Fruit fly (Drosophila melanogaster) whole organism, embryonic: ENCODE data around the gene scat.

ENCODE experiments used
- Asciz ChIP-seq: fragments of 200-800 bp; sonication (Bioruptor generic); optimal IDR thresholded peaks from 2 replicates; lab custom pipeline; 2017; ENCODE audit warnings: missing biosample characterization, mild to moderate bottlenecking, missing genetic modification characterization, missing genetic modification reagents
- CG10431 ChIP-seq: fragments of 200-800 bp; sonication (Bioruptor generic); optimal IDR thresholded peaks from 3 replicates; lab custom pipeline; 2018; ENCODE audit warnings: missing biosample characterization, mild to moderate bottlenecking, missing genetic modification characterization
- CG11093 ChIP-seq: fragments of 200-800 bp; sonication (Bioruptor generic); IDR thresholded peaks from 3 replicates; pipeline ENCODE4 v1.3.6; 2022; ENCODE audit warnings: missing biosample characterization, missing genetic modification characterization
- CG11247 ChIP-seq: fragments of 200-800 bp; sonication (Bioruptor generic); IDR thresholded peaks from 2 replicates; pipeline ENCODE4 v1.3.6; 2022; ENCODE audit warnings: missing biosample characterization, missing genetic modification characterization
- CG11560 ChIP-seq: fragments of 200-800 bp; sonication (Bioruptor generic); IDR thresholded peaks from 3 replicates; pipeline ENCODE4 v1.3.6; 2022; ENCODE audit warnings: missing biosample characterization, missing genetic modification characterization
- CG12219 ChIP-seq: fragments of 200-800 bp; sonication (Bioruptor generic); optimal IDR thresholded peaks from 3 replicates; lab custom pipeline; 2018; ENCODE audit warnings: missing biosample characterization, mild to moderate bottlenecking, missing genetic modification characterization
- CG12236 ChIP-seq: fragments of 200-800 bp; sonication (Bioruptor generic); optimal IDR thresholded peaks from 2 replicates; lab custom pipeline; 2016; ENCODE audit warnings: missing biosample characterization, missing genetic modification characterization
- CG12942 ChIP-seq: fragments of 200-800 bp; sonication (Bioruptor generic); optimal IDR thresholded peaks from 3 replicates; lab custom pipeline; 2016; ENCODE audit warnings: missing biosample characterization, missing genetic modification characterization
- CG13287 ChIP-seq: fragments of 200-800 bp; sonication (Bioruptor generic); IDR thresholded peaks from 2 replicates; pipeline ENCODE4 v1.3.6; 2022; ENCODE audit warnings: missing biosample characterization, missing genetic modification characterization; ENCODE audit not compliant: partially characterized antibody
- CG14050 ChIP-seq: fragments of 200-800 bp; sonication (Bioruptor generic); IDR thresholded peaks from 3 replicates; pipeline ENCODE4 v1.3.6; 2022; ENCODE audit warnings: missing biosample characterization, missing genetic modification characterization
- CG15514 ChIP-seq: fragments of 200-800 bp; sonication (Bioruptor generic); optimal IDR thresholded peaks from 3 replicates; lab custom pipeline; 2017; ENCODE audit warnings: missing biosample characterization, missing genetic modification characterization, mild to moderate bottlenecking, moderate library complexity, missing genetic modification reagents
- CG16815 ChIP-seq: fragments of 200-800 bp; sonication (Bioruptor generic); optimal IDR thresholded peaks from 3 replicates; lab custom pipeline; 2017; ENCODE audit warnings: missing biosample characterization, mild to moderate bottlenecking, missing genetic modification characterization
- CG17802 ChIP-seq: fragments of 200-800 bp; sonication (Bioruptor generic); optimal IDR thresholded peaks from 2 replicates; lab custom pipeline; 2018; ENCODE audit warnings: missing biosample characterization, mild to moderate bottlenecking, missing genetic modification characterization, moderate library complexity
- CG1832 ChIP-seq: fragments of 200-800 bp; sonication (Bioruptor generic); optimal IDR thresholded peaks from 2 replicates; lab custom pipeline; 2017; ENCODE audit warnings: missing biosample characterization, mild to moderate bottlenecking, missing genetic modification characterization, inconsistent platforms
- CG2875 ChIP-seq: fragments of 200-800 bp; sonication (Bioruptor generic); optimal IDR thresholded peaks from 2 replicates; lab custom pipeline; 2017; ENCODE audit warnings: missing biosample characterization, mild to moderate bottlenecking, missing genetic modification characterization, missing genetic modification reagents
- CG32772 ChIP-seq: fragments of 200-800 bp; sonication (Bioruptor generic); IDR thresholded peaks from 2 replicates; pipeline ENCODE4 v1.3.6; 2022; ENCODE audit warnings: missing biosample characterization, missing genetic modification characterization
- CG3995 ChIP-seq: fragments of 200-800 bp; sonication (Bioruptor generic); optimal IDR thresholded peaks from 3 replicates; lab custom pipeline; 2016; ENCODE audit warnings: missing biosample characterization, missing genetic modification characterization
- CG4820 ChIP-seq: fragments of 200-800 bp; sonication (Bioruptor generic); optimal IDR thresholded peaks from 3 replicates; lab custom pipeline; 2016; ENCODE audit warnings: missing biosample characterization, missing genetic modification characterization
- CG8281 ChIP-seq: fragments of 200-800 bp; sonication (Bioruptor generic); optimal IDR thresholded peaks from 2 replicates; lab custom pipeline; 2018; ENCODE audit warnings: missing biosample characterization, mild to moderate bottlenecking, missing genetic modification characterization, moderate library complexity
- CG8290 ChIP-seq, 3 experiments: fragments of 200-800 bp; sonication (Bioruptor generic); optimal IDR thresholded peaks; 2 replicates each; lab custom pipeline; 2016 to 2019; ENCODE audit warnings: missing biosample characterization in 3 of 3, missing genetic modification characterization in 3 of 3, mild to moderate bottlenecking in 2 of 3, moderate library complexity in 1 of 3
- CG9727 ChIP-seq: fragments of 200-800 bp; sonication (Bioruptor generic); optimal IDR thresholded peaks from 3 replicates; lab custom pipeline; 2017; ENCODE audit warnings: missing biosample characterization, mild to moderate bottlenecking, missing genetic modification characterization
- CoRest ChIP-seq: fragments of 200-800 bp; sonication (Bioruptor generic); optimal IDR thresholded peaks from 3 replicates; lab custom pipeline; 2018; ENCODE audit warnings: missing biosample characterization, mild to moderate bottlenecking, missing genetic modification characterization, moderate library complexity
- Dip2 ChIP-seq: fragments of 200-800 bp; sonication (Bioruptor generic); IDR thresholded peaks from 2 replicates; pipeline ENCODE4 v1.3.6; 2022; ENCODE audit warnings: missing biosample characterization, missing genetic modification characterization
- Drgx ChIP-seq: fragments of 200-800 bp; sonication (Bioruptor generic); IDR thresholded peaks from 2 replicates; pipeline ENCODE4 v1.3.6; 2022; ENCODE audit warnings: missing biosample characterization, missing genetic modification characterization
- Fer2 ChIP-seq: fragments of 200-800 bp; sonication (Bioruptor generic); optimal IDR thresholded peaks from 2 replicates; lab custom pipeline; 2018; ENCODE audit warnings: missing biosample characterization, mild to moderate bottlenecking, missing genetic modification characterization, moderate library complexity
- Gug ChIP-seq: fragments of 200-800 bp; sonication (Bioruptor generic); IDR thresholded peaks from 4 replicates; pipeline ENCODE4 v1.3.6; 2022; ENCODE audit warnings: missing biosample characterization, missing genetic modification characterization
- HmgD ChIP-seq: fragments of 200-800 bp; sonication (Bioruptor generic); optimal IDR thresholded peaks from 3 replicates; lab custom pipeline; 2016; ENCODE audit warnings: missing biosample characterization, missing genetic modification characterization
- Stat92E ChIP-seq, 3 experiments: fragments of >200 bp in 2 of 3; fragments of 200-800 bp in 1 of 3; sonication (Bioruptor generic) in 1 of 3; optimal IDR thresholded peaks; 2 replicates each; lab custom pipeline; 2017 to 2019; ENCODE audit warnings: missing biosample characterization in 3 of 3, missing genetic modification characterization in 3 of 3, mild to moderate bottlenecking in 1 of 3, moderate library complexity in 1 of 3
- Usf ChIP-seq: fragments of 200-800 bp; sonication (Bioruptor generic); optimal IDR thresholded peaks from 2 replicates; lab custom pipeline; 2017; ENCODE audit warnings: missing genotype, missing biosample characterization, missing genetic modification characterization
- ara ChIP-seq: fragments of 200-800 bp; sonication (Bioruptor generic); IDR thresholded peaks from 2 replicates; pipeline ENCODE4 v1.3.6; 2022; ENCODE audit warnings: missing biosample characterization, missing genetic modification characterization
- bcd ChIP-seq: fragments of 200-800 bp; sonication (Bioruptor generic); optimal IDR thresholded peaks from 2 replicates; lab custom pipeline; 2017; ENCODE audit warnings: missing biosample characterization, mild to moderate bottlenecking, missing genetic modification characterization
- br ChIP-seq: fragments of >200 bp; optimal IDR thresholded peaks from 2 replicates; lab custom pipeline; 2017
- cad ChIP-seq: fragments of >200 bp; optimal IDR thresholded peaks from 2 replicates; lab custom pipeline; 2017; ENCODE audit warnings: missing biosample characterization, missing genetic modification characterization
- danr ChIP-seq: fragments of 200-800 bp; sonication (Bioruptor generic); IDR thresholded peaks from 2 replicates; pipeline ENCODE4 v1.3.6; 2022; ENCODE audit warnings: missing biosample characterization, missing genetic modification characterization
- dimm ChIP-seq: fragments of 200-800 bp; sonication (Bioruptor generic); IDR thresholded peaks from 2 replicates; pipeline ENCODE4 v1.3.6; 2022; ENCODE audit warnings: missing biosample characterization, missing genetic modification characterization
- emc ChIP-seq: fragments of 200-800 bp; sonication (Bioruptor generic); optimal IDR thresholded peaks from 2 replicates; lab custom pipeline; 2016; ENCODE audit warnings: missing biosample characterization, missing genetic modification characterization
- fd3F ChIP-seq: fragments of 200-800 bp; sonication (Bioruptor generic); optimal IDR thresholded peaks from 2 replicates; lab custom pipeline; 2018; ENCODE audit warnings: missing biosample characterization, mild to moderate bottlenecking, missing genetic modification characterization, moderate library complexity
- hbn ChIP-seq: fragments of 200-800 bp; sonication (Bioruptor generic); IDR thresholded peaks from 2 replicates; pipeline ENCODE4 v1.3.6; 2022; ENCODE audit warnings: missing biosample characterization, missing genetic modification characterization; ENCODE audit not compliant: partially characterized antibody
- hth ChIP-seq: fragments of >200 bp; optimal IDR thresholded peaks from 2 replicates; lab custom pipeline; 2017; ENCODE audit warnings: inconsistent platforms
- ind ChIP-seq: fragments of 200-800 bp; sonication (Bioruptor generic); optimal IDR thresholded peaks from 3 replicates; lab custom pipeline; 2016; ENCODE audit warnings: missing biosample characterization, missing genetic modification characterization
- jumu ChIP-seq: fragments of 200-800 bp; sonication (Bioruptor generic); optimal IDR thresholded peaks from 3 replicates; lab custom pipeline; 2016; ENCODE audit warnings: missing biosample characterization, missing genetic modification characterization
- lov ChIP-seq, 2 experiments: fragments of 200-800 bp in 1 of 2; fragments of >200 bp in 1 of 2; sonication (Bioruptor generic) in 1 of 2; IDR thresholded peaks in 1 of 2; optimal IDR thresholded peaks in 1 of 2; 2 replicates in 1 of 2; 3 replicates in 1 of 2; pipeline versions ENCODE4 v1.3.6 to Lab custom; 2017 to 2022; ENCODE audit warnings: missing biosample characterization in 1 of 2, missing genetic modification characterization in 1 of 2
- nom ChIP-seq: fragments of 200-800 bp; sonication (Bioruptor generic); optimal IDR thresholded peaks from 2 replicates; lab custom pipeline; 2017; ENCODE audit warnings: missing biosample characterization, missing genetic modification characterization, mild to moderate bottlenecking, moderate library complexity, missing genetic modification reagents
- oc ChIP-seq: fragments of 200-800 bp; sonication (Bioruptor generic); optimal IDR thresholded peaks from 2 replicates; lab custom pipeline; 2018; ENCODE audit warnings: missing biosample characterization, mild to moderate bottlenecking, missing genetic modification characterization, moderate library complexity
- sd ChIP-seq: fragments of 200-800 bp; sonication (Bioruptor generic); optimal IDR thresholded peaks from 3 replicates; lab custom pipeline; 2018; ENCODE audit warnings: missing biosample characterization, mild to moderate bottlenecking, missing genetic modification characterization, moderate library complexity
- stwl ChIP-seq: fragments of 200-800 bp; sonication (Bioruptor generic); optimal IDR thresholded peaks from 3 replicates; lab custom pipeline; 2018; ENCODE audit warnings: missing biosample characterization, mild to moderate bottlenecking, missing genetic modification characterization, moderate library complexity
- sug ChIP-seq: fragments of 200-800 bp; optimal IDR thresholded peaks from 2 replicates; lab custom pipeline; 2019; ENCODE audit warnings: missing biosample characterization, mild to moderate bottlenecking, missing genetic modification characterization, moderate library complexity
- tup ChIP-seq: fragments of 200-800 bp; sonication (Bioruptor generic); optimal IDR thresholded peaks from 2 replicates; lab custom pipeline; 2016; ENCODE audit warnings: missing biosample characterization, mild to moderate bottlenecking, missing genetic modification characterization, moderate library complexity
- unpg ChIP-seq: fragments of 200-800 bp; sonication (Bioruptor generic); optimal IDR thresholded peaks from 3 replicates; lab custom pipeline; 2018; ENCODE audit warnings: missing biosample characterization, mild to moderate bottlenecking, missing genetic modification characterization, moderate library complexity

scat gene

dm6 chr2L:9430992-9431602, at the start of gene scat, which contains the start of gene FucTB (continued):
- peak; percentile 71 for TF ChIP-seq stwl (tag; lab: Kevin White, UChicago)
- peak; percentile 81 for TF ChIP-seq dimm (GFP tag; lab: Robert Waterston, UW)
- TF ChIP-seq CG4820 (GFP tag; lab: Kevin White, UChicago), result peak; percentile 90
- peak; percentile 95 for TF ChIP-seq CG16815 (GFP tag; lab: Kevin White, UChicago)
- TF ChIP-seq CG11247 (GFP tag; lab: Robert Waterston, UW), result peak; percentile 91
- TF ChIP-seq sd, result no peak
- no peak for TF ChIP-seq CG12236 (GFP tag; lab: Kevin White, UChicago)
- TF ChIP-seq cad (GFP tag; lab: Kevin White, UChicago), result no peak
- peak; percentile 64; the same call in 2 of the 3 replicates for TF ChIP-seq CG14050 (GFP tag; lab: Robert Waterston, UW)
- no peak for TF ChIP-seq lov (optimal IDR thresholded peaks at IDR 0.05; lab: Kevin White, UChicago)
- peak; percentile 65; the same call in 1 of the 3 replicates for TF ChIP-seq lov (GFP tag; IDR thresholded peaks at IDR 0.05; lab: Robert Waterston, UW)
- peak; percentile 95 for TF ChIP-seq bcd (GFP tag; lab: Kevin White, UChicago)
- peak; percentile 40 for TF ChIP-seq jumu (GFP tag; lab: Kevin White, UChicago)
- TF ChIP-seq CG12219 (GFP tag; lab: Kevin White, UChicago), result peak; percentile 2
- TF ChIP-seq danr (GFP tag; lab: Robert Waterston, UW), result peak; percentile 78
- TF ChIP-seq Drgx, result peak; percentile 56
- TF ChIP-seq Usf, result peak; percentile 95
- TF ChIP-seq CG12942 (GFP tag; lab: Kevin White, UChicago), result peak; percentile 93
- no peak for TF ChIP-seq CG1832 (GFP tag; lab: Kevin White, UChicago)
- TF ChIP-seq CG10431 (GFP tag; lab: Kevin White, UChicago), result peak; percentile 65
- TF ChIP-seq emc (GFP tag; lab: Kevin White, UChicago), result peak; percentile 18
- TF ChIP-seq Dip2 (GFP tag; lab: Robert Waterston, UW), result peak; percentile 47; the same call in 1 of the 2 replicates
- no peak for TF ChIP-seq hbn (GFP tag; lab: Robert Waterston, UW)
- peak; percentile 79 for TF ChIP-seq CG8290 (GFP tag; optimal IDR thresholded peaks at IDR 0.05; lab: Kevin White, UChicago)
- peak in 1 of 2 experiments; percentile 48 for TF ChIP-seq CG8290 (tag; optimal IDR thresholded peaks at IDR 0.05; lab: Kevin White, UChicago)
- TF ChIP-seq oc (tag; lab: Kevin White, UChicago), result peak; percentile 60
- TF ChIP-seq CG13287, result peak; percentile 49
- TF ChIP-seq CG15514 (GFP tag; lab: Kevin White, UChicago), result peak; percentile 78
- peak; percentile 34 for TF ChIP-seq CG3995
- TF ChIP-seq CG2875 (GFP tag; lab: Kevin White, UChicago), result peak; percentile 75
- peak; percentile 91 for TF ChIP-seq Fer2 (tag; lab: Kevin White, UChicago)
- peak; percentile 47 for TF ChIP-seq tup (GFP tag; lab: Kevin White, UChicago)
- peak; percentile 90 for TF ChIP-seq CG11093 (GFP tag; lab: Robert Waterston, UW)
- peak; percentile 87 for TF ChIP-seq sug (tag; lab: Kevin White, UChicago)
- TF ChIP-seq HmgD (GFP tag; lab: Kevin White, UChicago), result no peak
- TF ChIP-seq CG11560 (tag; lab: Robert Waterston, UW), result peak; percentile 84
- peak; percentile 98 for TF ChIP-seq CoRest (tag; lab: Kevin White, UChicago)
- TF ChIP-seq Asciz (GFP tag; lab: Kevin White, UChicago), result peak; percentile 72
- TF ChIP-seq ara (GFP tag; lab: Robert Waterston, UW), result peak; percentile 81
- TF ChIP-seq CG8281, result peak; percentile 73
- no peak for TF ChIP-seq hth (lab: Kevin White, UChicago)
- peak; percentile 96 for TF ChIP-seq Gug
- TF ChIP-seq CG32772 (GFP tag; lab: Robert Waterston, UW), result peak; percentile 94
- peak; percentile 70 for TF ChIP-seq CG17802 (tag; lab: Kevin White, UChicago)
- peak; percentile 96 for TF ChIP-seq CG9727 (GFP tag; lab: Kevin White, UChicago)
- TF ChIP-seq fd3F (GFP tag; lab: Kevin White, UChicago), result peak; percentile 89
- no peak for TF ChIP-seq nom
- TF ChIP-seq unpg (GFP tag; lab: Kevin White, UChicago), result peak; percentile 84
- TF ChIP-seq br (lab: Kevin White, UChicago), result no peak
- TF ChIP-seq ind (GFP tag; lab: Kevin White, UChicago), result peak; percentile 95
- no peak for TF ChIP-seq Stat92E (GFP tag; optimal IDR thresholded peaks at IDR 0.05; lab: Kevin White, UChicago)
